Worm (Caenorhabditis elegans) whole organism, mixed stage, embryonic: ENCODE data around the gene snf-9.

Experiments used
- bed-3 ChIP-seq: fragments of 200-800 bp; sonication (Bioruptor generic); optimal IDR thresholded peaks from 3 replicates; lab custom pipeline; 2018; ENCODE audit warnings: mild to moderate bottlenecking, missing genetic modification characterization, moderate library complexity, missing compliant biosample characterization
- blmp-1 ChIP-seq: fragments of 150-350 bp; optimal IDR thresholded peaks from 2 replicates; lab custom pipeline; 2014; ENCODE audit warnings: missing biosample characterization, missing genetic modification characterization
- ceh-43 ChIP-seq: fragments of 200-800 bp; sonication (Bioruptor generic); optimal IDR thresholded peaks from 2 replicates; lab custom pipeline; 2018; ENCODE audit warnings: mild to moderate bottlenecking, missing genetic modification characterization, moderate library complexity, missing compliant biosample characterization
- ceh-83 ChIP-seq: fragments of 200-800 bp; sonication (Bioruptor generic); optimal IDR thresholded peaks from 2 replicates; lab custom pipeline; 2018; ENCODE audit warnings: mild to moderate bottlenecking, missing genetic modification characterization, missing compliant biosample characterization
- ces-1 ChIP-seq: fragments of 150-350 bp; optimal IDR thresholded peaks from 2 replicates; lab custom pipeline; 2014; ENCODE audit warnings: missing biosample characterization, missing genetic modification reagents, missing genetic modification characterization
- cnd-1 ChIP-seq: fragments of 200-800 bp; sonication (Bioruptor generic); optimal IDR thresholded peaks from 2 replicates; lab custom pipeline; 2018; ENCODE audit warnings: mild to moderate bottlenecking, missing genetic modification characterization, missing compliant biosample characterization
- drap-1 ChIP-seq: fragments of 200-800 bp; sonication (Bioruptor generic); optimal IDR thresholded peaks from 3 replicates; lab custom pipeline; 2018; ENCODE audit warnings: mild to moderate bottlenecking, missing genetic modification characterization, missing compliant biosample characterization
- elt-1 ChIP-seq: sonication (generic microtip); optimal IDR thresholded peaks from 2 replicates; lab custom pipeline; 2017; ENCODE audit warnings: missing genetic modification characterization, mild to moderate bottlenecking, missing compliant biosample characterization, antibody characterized with exemption, moderate library complexity, borderline replicate concordance; ENCODE audit not compliant: insufficient read depth
- elt-3 ChIP-seq: fragments of 150-350 bp; optimal IDR thresholded peaks from 2 replicates; lab custom pipeline; 2014; ENCODE audit warnings: missing biosample characterization, missing genetic modification characterization
- flh-1 ChIP-seq: fragments of 200-800 bp; sonication (Bioruptor generic); optimal IDR thresholded peaks from 2 replicates; lab custom pipeline; 2018; ENCODE audit warnings: mild to moderate bottlenecking, missing genetic modification characterization, moderate library complexity, missing compliant biosample characterization
- ham-2 ChIP-seq: fragments of 200-800 bp; sonication (Bioruptor generic); optimal IDR thresholded peaks from 2 replicates; lab custom pipeline; 2018; ENCODE audit warnings: mild to moderate bottlenecking, missing genetic modification characterization, missing compliant biosample characterization
- hlh-1 ChIP-seq: fragments of 150-350 bp; optimal IDR thresholded peaks from 2 replicates; lab custom pipeline; 2014; ENCODE audit warnings: missing biosample characterization, missing genetic modification reagents, missing genetic modification characterization
- lin-13 ChIP-seq: fragments of 150-350 bp; optimal IDR thresholded peaks from 2 replicates; lab custom pipeline; 2014; ENCODE audit warnings: missing biosample characterization, missing genetic modification characterization
- lin-32 ChIP-seq: fragments of 200-800 bp; sonication (Bioruptor generic); optimal IDR thresholded peaks from 2 replicates; lab custom pipeline; 2018; ENCODE audit warnings: mild to moderate bottlenecking, missing genetic modification characterization, missing compliant biosample characterization
- lsy-2 ChIP-seq: fragments of 150-350 bp; optimal IDR thresholded peaks from 2 replicates; lab custom pipeline; 2014; ENCODE audit warnings: missing biosample characterization, missing genetic modification characterization
- mab-5 ChIP-seq: fragments of 150-350 bp; optimal IDR thresholded peaks from 2 replicates; lab custom pipeline; 2014; ENCODE audit warnings: missing biosample characterization, missing genetic modification characterization
- mep-1 ChIP-seq: fragments of 150-350 bp; optimal IDR thresholded peaks from 2 replicates; lab custom pipeline; 2017; ENCODE audit warnings: missing biosample characterization, missing genetic modification reagents, missing genetic modification characterization, inconsistent platforms
- mls-2 ChIP-seq: sonication (generic microtip); optimal IDR thresholded peaks from 2 replicates; lab custom pipeline; 2016; ENCODE audit warnings: mild to moderate bottlenecking, missing genetic modification characterization, moderate library complexity, missing compliant biosample characterization
- nhr-12 ChIP-seq: fragments of 150-350 bp; optimal IDR thresholded peaks from 2 replicates; lab custom pipeline; 2014; ENCODE audit warnings: missing biosample characterization, missing genetic modification characterization
- nhr-2 ChIP-seq: fragments of 150-350 bp; optimal IDR thresholded peaks from 2 replicates; lab custom pipeline; 2014; ENCODE audit warnings: missing biosample characterization, missing genetic modification characterization
- nhr-237 ChIP-seq: fragments of 150-350 bp; optimal IDR thresholded peaks from 2 replicates; lab custom pipeline; 2014; ENCODE audit warnings: missing biosample characterization, missing genetic modification characterization
- nhr-28 ChIP-seq: fragments of 150-350 bp; optimal IDR thresholded peaks from 2 replicates; lab custom pipeline; 2014; ENCODE audit warnings: missing biosample characterization, missing genetic modification characterization
- nhr-76 ChIP-seq: sonication (generic microtip); optimal IDR thresholded peaks from 2 replicates; lab custom pipeline; 2017; ENCODE audit warnings: missing biosample characterization, missing genetic modification characterization
- pha-4 ChIP-seq: fragments of 150-350 bp; optimal IDR thresholded peaks from 2 replicates; lab custom pipeline; 2018; ENCODE audit warnings: missing biosample characterization, missing genetic modification reagents, missing genetic modification characterization
- sem-2 ChIP-seq: fragments of 200-800 bp; sonication (Bioruptor generic); optimal IDR thresholded peaks from 2 replicates; lab custom pipeline; 2018; ENCODE audit warnings: mild to moderate bottlenecking, missing genetic modification characterization, missing compliant biosample characterization
- snpc-4 ChIP-seq: fragments of 150-350 bp; optimal IDR thresholded peaks from 2 replicates; lab custom pipeline; 2014; ENCODE audit warnings: missing biosample characterization, missing genetic modification characterization
- sptf-1 ChIP-seq: sonication (generic microtip); optimal IDR thresholded peaks from 2 replicates; lab custom pipeline; 2017; ENCODE audit warnings: mild to moderate bottlenecking, missing genetic modification characterization, moderate library complexity, missing compliant biosample characterization
- tbx-8 ChIP-seq: fragments of 200-800 bp; sonication (Bioruptor generic); optimal IDR thresholded peaks from 2 replicates; lab custom pipeline; 2018; ENCODE audit warnings: mild to moderate bottlenecking, missing genetic modification characterization, moderate library complexity, missing compliant biosample characterization
- unc-120 ChIP-seq: sonication (generic microtip); optimal IDR thresholded peaks from 2 replicates; lab custom pipeline; 2017; ENCODE audit warnings: missing genetic modification characterization, missing compliant biosample characterization; ENCODE audit not compliant: poor library complexity, severe bottlenecking
- unc-39 ChIP-seq: fragments of 150-350 bp; optimal IDR thresholded peaks from 2 replicates; lab custom pipeline; 2014; ENCODE audit warnings: missing biosample characterization, missing genetic modification characterization
- unc-62 ChIP-seq: fragments of 150-350 bp; optimal IDR thresholded peaks from 2 replicates; lab custom pipeline; 2014; ENCODE audit warnings: missing biosample characterization, missing genetic modification reagents, missing genetic modification characterization
- zip-8 ChIP-seq: fragments of 150-350 bp; optimal IDR thresholded peaks from 2 replicates; lab custom pipeline; 2014; ENCODE audit warnings: missing biosample characterization, missing genetic modification characterization
- ztf-11 ChIP-seq: fragments of 150-350 bp; optimal IDR thresholded peaks from 2 replicates; lab custom pipeline; 2014; ENCODE audit warnings: missing biosample characterization, missing genetic modification characterization

Gene snf-9

ce11 chrIV:17265279-17265678, 46.7 kb upstream of the snf-9 start, which contains the start of gene str-187:
Gene str-187 (plus strand): TSS chrIV:17265579.
- TF ChIP-seq nhr-76 (tag; lab: Kevin White, UChicago) (no peak), drap-1 (no peak), bed-3 (GFP tag; lab: Kevin White, UChicago) (no peak), ham-2 (no peak), zip-8 (tag; lab: Kevin White, UChicago) (no peak), ceh-83 (GFP tag; lab: Kevin White, UChicago) (no peak), sem-2 (GFP tag; lab: Kevin White, UChicago) (no peak), hlh-1 (no peak), unc-62 (GFP tag; lab: Kevin White, UChicago) (no peak), lin-13 (tag; lab: Kevin White, UChicago) (no peak)

DNA sequence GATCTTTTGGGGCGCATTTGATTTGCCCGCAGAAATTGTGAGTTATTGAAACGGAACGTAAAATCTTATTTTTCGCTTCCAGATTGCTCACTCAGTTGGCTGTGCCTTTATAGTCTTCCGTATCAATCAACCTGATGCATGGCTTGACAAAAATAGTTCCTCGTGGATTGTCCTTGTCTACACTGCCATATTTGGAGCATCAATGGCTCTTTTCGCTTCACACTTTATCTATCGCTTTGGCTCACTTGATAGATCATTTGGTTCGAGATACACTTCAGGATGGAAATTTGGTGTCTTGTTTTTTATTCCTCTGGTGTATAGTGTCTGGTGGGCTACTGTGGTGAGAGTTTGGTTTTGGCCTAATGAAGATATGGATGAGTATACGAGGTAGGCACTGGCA, 46.2 kb upstream of the snf-9 start:
- TF ChIP-seq hlh-1, result no peak
- TF ChIP-seq, all 35 proteins: peak for 0

DNA sequence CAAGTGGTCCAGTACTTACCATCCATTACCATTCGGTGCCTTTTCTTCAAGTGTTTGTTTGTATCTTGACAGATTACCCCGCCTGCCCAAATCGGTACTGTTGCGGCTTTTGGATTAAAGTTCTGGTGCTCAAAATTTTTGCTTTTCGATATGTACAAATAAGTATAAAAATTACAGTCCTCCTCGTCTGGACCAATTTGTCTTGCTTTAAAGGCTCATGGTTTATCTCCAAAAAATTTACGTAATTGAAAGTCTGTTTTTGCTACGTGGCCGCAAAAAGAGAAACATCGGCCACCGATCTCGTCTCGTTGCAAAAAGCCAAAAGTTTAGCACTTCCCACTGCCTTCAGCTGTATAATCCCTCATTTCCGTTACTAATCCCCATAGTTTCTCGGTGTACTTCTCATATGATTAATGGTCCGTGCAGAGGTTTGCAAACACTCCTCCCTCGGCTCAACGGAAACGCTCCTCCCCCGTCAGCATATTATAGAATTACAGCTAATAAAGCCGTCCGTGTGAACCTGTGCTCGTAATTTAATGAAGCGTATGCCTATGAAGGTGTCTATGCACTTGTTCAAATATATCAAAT, 44.5 kb upstream of the snf-9 start:
- TF ChIP-seq zip-8 (tag; lab: Kevin White, UChicago) (no peak), ces-1 (GFP tag; lab: Kevin White, UChicago) (peak; percentile 44), sptf-1 (tag; lab: Kevin White, UChicago) (no peak), hlh-1 (no peak), nhr-2 (tag; lab: Kevin White, UChicago) (peak; percentile 2)
- TF ChIP-seq, all 35 proteins: peak for 2

DNA sequence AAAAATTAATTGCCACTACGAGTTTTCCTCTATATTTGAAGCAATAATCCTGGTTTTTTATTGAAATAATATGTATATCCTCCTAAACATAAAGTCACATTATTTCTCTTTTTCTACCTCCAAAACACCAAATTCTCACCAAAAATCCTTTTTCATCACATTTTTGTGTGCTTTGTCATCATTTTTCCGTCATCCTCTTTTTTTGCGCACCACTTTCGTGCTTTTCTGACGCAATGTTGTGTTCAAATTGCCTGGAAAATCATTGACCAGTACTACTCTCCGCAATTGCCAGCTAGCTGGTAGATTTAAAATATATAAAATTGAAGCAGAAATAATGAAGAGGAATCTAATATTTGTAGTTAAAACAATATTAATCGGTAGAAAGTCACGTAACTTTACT, 43.9 kb upstream of the snf-9 start:
- TF ChIP-seq lsy-2 (tag; lab: Kevin White, UChicago) (no peak), ham-2 (no peak), tbx-8 (GFP tag; lab: Kevin White, UChicago) (no peak), elt-3 (tag; lab: Kevin White, UChicago) (no peak), unc-39 (no peak), blmp-1 (no peak), nhr-76 (tag; lab: Kevin White, UChicago) (no peak), hlh-1 (no peak), unc-120 (tag; lab: Kevin White, UChicago) (no peak), ces-1 (GFP tag; lab: Kevin White, UChicago) (no peak), ceh-43 (GFP tag; lab: Kevin White, UChicago) (no peak), nhr-2 (tag; lab: Kevin White, UChicago) (no peak), nhr-237 (tag; lab: Kevin White, UChicago) (no peak), bed-3 (GFP tag; lab: Kevin White, UChicago) (no peak), flh-1 (GFP tag; lab: Kevin White, UChicago) (no peak)

- TF ChIP-seq drap-1 (no peak), nhr-28 (tag; lab: Kevin White, UChicago) (no peak), mab-5 (tag; lab: Kevin White, UChicago) (peak; percentile 48), lsy-2 (tag; lab: Kevin White, UChicago) (peak; percentile 14), elt-1 (tag; lab: Kevin White, UChicago) (no peak), unc-62 (GFP tag; lab: Kevin White, UChicago) (peak; percentile 78), sptf-1 (tag; lab: Kevin White, UChicago) (no peak), unc-39 (no peak), unc-120 (tag; lab: Kevin White, UChicago) (peak; percentile 57), nhr-2 (tag; lab: Kevin White, UChicago) (no peak), flh-1 (GFP tag; lab: Kevin White, UChicago) (no peak), mep-1 (tag; lab: Kevin White, UChicago) (no peak), zip-8 (tag; lab: Kevin White, UChicago) (no peak), snpc-4 (no peak), ztf-11 (no peak), ham-2 (no peak), cnd-1 (tag; lab: Kevin White, UChicago) (peak; percentile 5), ces-1 (GFP tag; lab: Kevin White, UChicago) (peak; percentile 93), mls-2 (tag; lab: Kevin White, UChicago) (peak; percentile 13), nhr-237 (tag; lab: Kevin White, UChicago) (peak; percentile 3), nhr-12 (tag; lab: Kevin White, UChicago) (no peak), lin-13 (tag; lab: Kevin White, UChicago) (no peak), blmp-1 (peak; percentile 8), pha-4 (tag; lab: Kevin White, UChicago) (no peak), hlh-1 (peak; percentile 51), lin-32 (GFP tag; lab: Kevin White, UChicago) (no peak)
Observed at ce11 chrIV:17268628-17269027, 43.3 kb upstream of the snf-9 start.
